Fruit fly (Drosophila melanogaster) whole organism, embryonic: ENCODE data around the gene CG10996.

Source experiments
- Aef1 ChIP-seq: fragments of 200-800 bp; sonication (Bioruptor generic); IDR thresholded peaks from 3 replicates; pipeline ENCODE4 v1.3.6; 2022; ENCODE audit warnings: missing biosample characterization, missing genetic modification characterization
- BtbVII ChIP-seq: fragments of 200-800 bp; sonication (Bioruptor generic); optimal IDR thresholded peaks from 3 replicates; lab custom pipeline; 2017; ENCODE audit warnings: missing biosample characterization, mild to moderate bottlenecking, missing genetic modification characterization
- CG12104 ChIP-seq: fragments of 200-800 bp; sonication (Bioruptor generic); optimal IDR thresholded peaks from 3 replicates; lab custom pipeline; 2016; ENCODE audit warnings: missing biosample characterization, missing genetic modification characterization
- CG14441 ChIP-seq: fragments of 200-800 bp; sonication (Bioruptor generic); IDR thresholded peaks from 2 replicates; pipeline ENCODE4 v1.3.6; 2022; ENCODE audit warnings: missing biosample characterization, missing genetic modification characterization
- CG1529 ChIP-seq: fragments of 200-800 bp; sonication (Bioruptor generic); optimal IDR thresholded peaks from 3 replicates; lab custom pipeline; 2018; ENCODE audit warnings: missing biosample characterization, missing genetic modification characterization
- CG15479 ChIP-seq: fragments of 200-800 bp; sonication (Bioruptor generic); optimal IDR thresholded peaks from 3 replicates; lab custom pipeline; 2019; ENCODE audit warnings: missing biosample characterization, mild to moderate bottlenecking, missing genetic modification characterization, moderate library complexity
- CG15514 ChIP-seq: fragments of 200-800 bp; sonication (Bioruptor generic); optimal IDR thresholded peaks from 3 replicates; lab custom pipeline; 2017; ENCODE audit warnings: missing biosample characterization, missing genetic modification characterization, mild to moderate bottlenecking, moderate library complexity, missing genetic modification reagents
- CG17361 ChIP-seq: fragments of 200-800 bp; sonication (Bioruptor generic); IDR thresholded peaks from 3 replicates; pipeline ENCODE4 v1.3.6; 2022; ENCODE audit warnings: missing biosample characterization, missing genetic modification characterization
- CG2199 ChIP-seq: fragments of 200-800 bp; sonication (Bioruptor generic); IDR thresholded peaks from 3 replicates; pipeline ENCODE4 v1.3.6; 2022; ENCODE audit warnings: missing biosample characterization, missing genetic modification characterization
- CG2202 ChIP-seq: fragments of 200-800 bp; sonication (Bioruptor generic); optimal IDR thresholded peaks from 2 replicates; lab custom pipeline; 2018; ENCODE audit warnings: missing biosample characterization, mild to moderate bottlenecking, missing genetic modification characterization
- CG31441 ChIP-seq: fragments of 200-800 bp; sonication (Bioruptor generic); IDR thresholded peaks from 2 replicates; pipeline ENCODE4 v1.3.6; 2022; ENCODE audit warnings: missing biosample characterization, missing genetic modification characterization
- CG3847 ChIP-seq: fragments of 200-800 bp; sonication (Bioruptor generic); IDR thresholded peaks from 2 replicates; pipeline ENCODE4 v1.3.6; 2022; ENCODE audit warnings: missing biosample characterization, missing genetic modification characterization
- CG42726 ChIP-seq: fragments of 200-800 bp; sonication (Bioruptor generic); IDR thresholded peaks from 2 replicates; pipeline ENCODE4 v1.3.6; 2022; ENCODE audit warnings: missing biosample characterization, missing genetic modification characterization; ENCODE audit not compliant: partially characterized antibody
- CG4282 ChIP-seq: fragments of 200-800 bp; sonication (Bioruptor generic); optimal IDR thresholded peaks from 2 replicates; lab custom pipeline; 2016; ENCODE audit warnings: missing biosample characterization, missing genetic modification characterization
- CG5245 ChIP-seq: fragments of 200-800 bp; sonication (Bioruptor generic); optimal IDR thresholded peaks from 3 replicates; lab custom pipeline; 2016; ENCODE audit warnings: missing biosample characterization, missing genetic modification characterization
- CG6272 ChIP-seq: fragments of 200-800 bp; sonication (Bioruptor generic); IDR thresholded peaks from 2 replicates; pipeline ENCODE4 v1.3.6; 2022; ENCODE audit warnings: missing biosample characterization, missing genetic modification characterization
- CG7271 ChIP-seq: fragments of 200-800 bp; sonication (Bioruptor generic); optimal IDR thresholded peaks from 2 replicates; lab custom pipeline; 2018; ENCODE audit warnings: missing biosample characterization, mild to moderate bottlenecking, missing genetic modification characterization, moderate library complexity
- CG8281 ChIP-seq: fragments of 200-800 bp; sonication (Bioruptor generic); optimal IDR thresholded peaks from 2 replicates; lab custom pipeline; 2018; ENCODE audit warnings: missing biosample characterization, mild to moderate bottlenecking, missing genetic modification characterization, moderate library complexity
- CG9932 ChIP-seq: fragments of 200-800 bp; sonication (Bioruptor generic); IDR thresholded peaks from 2 replicates; pipeline ENCODE4 v1.3.6; 2022; ENCODE audit warnings: missing biosample characterization, missing genetic modification characterization
- Dp ChIP-seq: fragments of 200-800 bp; sonication (Bioruptor generic); optimal IDR thresholded peaks from 2 replicates; lab custom pipeline; 2018; ENCODE audit warnings: missing biosample characterization, mild to moderate bottlenecking, missing genetic modification characterization, moderate library complexity
- E2f1 ChIP-seq: fragments of 200-800 bp; sonication (Bioruptor generic); IDR thresholded peaks from 2 replicates; pipeline ENCODE4 v1.3.6; 2022; ENCODE audit warnings: missing biosample characterization, missing genetic modification characterization
- Elba2 ChIP-seq: fragments of 200-800 bp; sonication (Bioruptor generic); optimal IDR thresholded peaks from 3 replicates; lab custom pipeline; 2016; ENCODE audit warnings: missing biosample characterization, missing genetic modification characterization
- H2.0 ChIP-seq: fragments of 200-800 bp; sonication (Bioruptor generic); IDR thresholded peaks from 2 replicates; pipeline ENCODE4 v1.3.6; 2022; ENCODE audit warnings: missing biosample characterization, missing genetic modification characterization
- HmgZ ChIP-seq: fragments of 200-800 bp; sonication (Bioruptor generic); optimal IDR thresholded peaks from 2 replicates; lab custom pipeline; 2018; ENCODE audit warnings: missing biosample characterization, mild to moderate bottlenecking, missing genetic modification characterization
- Hsf ChIP-seq: fragments of 200-800 bp; sonication (Bioruptor generic); optimal IDR thresholded peaks from 3 replicates; lab custom pipeline; 2016; ENCODE audit warnings: missing biosample characterization, missing genetic modification characterization
- Med ChIP-seq: fragments of 200-800 bp; sonication (Bioruptor generic); peaks from one replicate; lab custom pipeline; 2016; ENCODE audit warnings: missing biosample characterization, missing genetic modification characterization, mild to moderate bottlenecking, inconsistent platforms, moderate library complexity
- Myb ChIP-seq: fragments of 200-800 bp; sonication (Bioruptor generic); optimal IDR thresholded peaks from 2 replicates; lab custom pipeline; 2016; ENCODE audit warnings: missing biosample characterization, missing genetic modification characterization
- NC2α ChIP-seq: fragments of 200-800 bp; sonication (Bioruptor generic); optimal IDR thresholded peaks from 2 replicates; lab custom pipeline; 2016; ENCODE audit warnings: missing biosample characterization, missing genetic modification characterization
- Neu2 ChIP-seq: fragments of 200-800 bp; sonication (Bioruptor generic); optimal IDR thresholded peaks from 3 replicates; lab custom pipeline; 2016; ENCODE audit warnings: missing biosample characterization, missing genetic modification characterization, borderline replicate concordance
- NfI ChIP-seq: fragments of 200-800 bp; sonication (Bioruptor generic); optimal IDR thresholded peaks from 3 replicates; lab custom pipeline; 2018; ENCODE audit warnings: missing biosample characterization, mild to moderate bottlenecking, missing genetic modification characterization, moderate library complexity
- Rfx ChIP-seq: fragments of 200-800 bp; sonication (Bioruptor generic); IDR thresholded peaks from 2 replicates; pipeline ENCODE4 v1.3.6; 2022; ENCODE audit warnings: missing biosample characterization, missing genetic modification characterization
- Spps ChIP-seq: fragments of 200-800 bp; sonication (Bioruptor generic); optimal IDR thresholded peaks from 2 replicates; lab custom pipeline; 2018; ENCODE audit warnings: missing biosample characterization, mild to moderate bottlenecking, missing genetic modification characterization
- Tbp ChIP-seq: fragments of >200 bp; optimal IDR thresholded peaks from 2 replicates; lab custom pipeline; 2018; ENCODE audit warnings: missing biosample characterization, missing genetic modification characterization
- ase ChIP-seq: fragments of 200-800 bp; sonication (Bioruptor generic); IDR thresholded peaks from 3 replicates; pipeline ENCODE4 v1.3.6; 2022; ENCODE audit warnings: missing biosample characterization, missing genetic modification characterization
- az2 ChIP-seq: fragments of 200-800 bp; sonication (Bioruptor generic); optimal IDR thresholded peaks from 3 replicates; lab custom pipeline; 2016; ENCODE audit warnings: missing biosample characterization, missing genetic modification characterization
- chn ChIP-seq: fragments of 200-800 bp; sonication (Bioruptor generic); optimal IDR thresholded peaks from 2 replicates; lab custom pipeline; 2016; ENCODE audit warnings: missing biosample characterization, missing genetic modification characterization
- dm ChIP-seq: fragments of 200-800 bp; sonication (Bioruptor generic); optimal IDR thresholded peaks from 3 replicates; lab custom pipeline; 2016; ENCODE audit warnings: missing biosample characterization, missing genetic modification characterization
- dmrt99B ChIP-seq: fragments of 200-800 bp; sonication (Bioruptor generic); optimal IDR thresholded peaks from 2 replicates; lab custom pipeline; 2018; ENCODE audit warnings: missing biosample characterization, mild to moderate bottlenecking, missing genetic modification characterization, moderate library complexity
- dysf ChIP-seq: fragments of 200-800 bp; sonication (Bioruptor generic); IDR thresholded peaks from 3 replicates; pipeline ENCODE4 v1.3.6; 2022; ENCODE audit warnings: missing biosample characterization, missing genetic modification characterization
- gcm2 ChIP-seq: fragments of 200-800 bp; sonication (Bioruptor generic); optimal IDR thresholded peaks from 2 replicates; lab custom pipeline; 2016; ENCODE audit warnings: missing biosample characterization, missing genetic modification characterization
- gfzf ChIP-seq: fragments of 200-800 bp; sonication (Bioruptor generic); optimal IDR thresholded peaks from 2 replicates; lab custom pipeline; 2016; ENCODE audit warnings: missing biosample characterization, mild to moderate bottlenecking, missing genetic modification characterization, moderate library complexity
- gro ChIP-seq: fragments of 200-800 bp; sonication (Bioruptor generic); optimal IDR thresholded peaks from 2 replicates; lab custom pipeline; 2016; ENCODE audit warnings: missing biosample characterization, missing genetic modification characterization
- lov ChIP-seq, 2 experiments: fragments of 200-800 bp in 1 of 2; fragments of >200 bp in 1 of 2; sonication (Bioruptor generic) in 1 of 2; IDR thresholded peaks in 1 of 2; optimal IDR thresholded peaks in 1 of 2; 2 replicates in 1 of 2; 3 replicates in 1 of 2; pipeline versions ENCODE4 v1.3.6 to Lab custom; 2017 to 2022; ENCODE audit warnings: missing biosample characterization in 1 of 2, missing genetic modification characterization in 1 of 2
- mam ChIP-seq: fragments of 200-800 bp; sonication (Bioruptor generic); optimal IDR thresholded peaks from 3 replicates; lab custom pipeline; 2016; ENCODE audit warnings: missing biosample characterization, missing genetic modification characterization
- pan ChIP-seq, 4 experiments: fragments of >200 bp in 3 of 4; fragments of 200-800 bp in 1 of 4; sonication (Bioruptor generic) in 1 of 4; optimal IDR thresholded peaks in 3 of 4; IDR thresholded peaks in 1 of 4; 2 replicates each; pipeline versions ENCODE4 v1.3.6 to Lab custom; 2017 to 2022; ENCODE audit warnings: missing biosample characterization in 2 of 4, missing genetic modification characterization in 2 of 4, mixed read lengths in 1 of 4
- repo ChIP-seq: fragments of 200-800 bp; sonication (Bioruptor generic); optimal IDR thresholded peaks from 2 replicates; lab custom pipeline; 2016; ENCODE audit warnings: missing biosample characterization, missing genetic modification characterization
- sd ChIP-seq: fragments of 200-800 bp; sonication (Bioruptor generic); optimal IDR thresholded peaks from 3 replicates; lab custom pipeline; 2018; ENCODE audit warnings: missing biosample characterization, mild to moderate bottlenecking, missing genetic modification characterization, moderate library complexity
- sens ChIP-seq: fragments of 200-800 bp; sonication (Bioruptor generic); peaks from one replicate; lab custom pipeline; 2016; ENCODE audit warnings: missing biosample characterization, missing genetic modification characterization
- tin ChIP-seq: fragments of 200-800 bp; sonication (Bioruptor generic); optimal IDR thresholded peaks from 3 replicates; lab custom pipeline; 2016; ENCODE audit warnings: missing biosample characterization, missing genetic modification characterization
- toy ChIP-seq: fragments of 200-800 bp; sonication (Bioruptor generic); IDR thresholded peaks from 2 replicates; pipeline ENCODE4 v1.3.6; 2022; ENCODE audit warnings: missing biosample characterization, missing genetic modification characterization
- vfl ChIP-seq: fragments of 200-800 bp; sonication (Bioruptor generic); optimal IDR thresholded peaks from 2 replicates; lab custom pipeline; 2016; ENCODE audit warnings: missing biosample characterization, missing genetic modification characterization
- yki ChIP-seq: fragments of >200 bp; optimal IDR thresholded peaks from 3 replicates; lab custom pipeline; 2018

Gene CG10996

DNA sequence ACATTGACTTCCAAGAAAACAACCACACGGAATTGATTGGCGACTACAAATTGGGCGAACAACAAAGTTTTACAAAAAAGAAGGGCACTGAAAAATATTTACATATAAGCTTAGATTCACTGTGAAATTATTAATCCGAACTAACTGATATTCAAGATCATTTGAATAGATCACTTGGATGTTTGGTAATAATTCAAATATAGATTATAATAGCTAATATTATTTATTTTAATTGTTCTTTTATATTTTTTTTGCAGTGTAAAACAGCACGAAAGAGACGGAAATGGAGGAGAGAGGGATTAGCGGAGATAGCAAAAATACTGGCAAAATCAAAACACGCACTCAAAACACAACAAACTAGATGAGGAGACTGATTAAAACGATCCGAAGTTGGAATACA lies 40.8 kb upstream of the CG10996 start (continued):
- no peak for TF ChIP-seq CG31441
- TF ChIP-seq CG2202 (tag; lab: Kevin White, UChicago) = no peak
- TF ChIP-seq Neu2 (GFP tag; lab: Kevin White, UChicago) = no peak
- no peak for TF ChIP-seq CG15479 (GFP tag; lab: Kevin White, UChicago)
- peak; percentile 39; the same call in 1 of the 2 replicates for TF ChIP-seq Rfx (GFP tag; lab: Robert Waterston, UW)
- no peak for TF ChIP-seq CG6272
- no peak for TF ChIP-seq CG14441
- TF ChIP-seq tin (GFP tag; lab: Kevin White, UChicago) = no peak
- no peak for TF ChIP-seq yki (lab: Kevin White, UChicago)
- TF ChIP-seq CG12104 (GFP tag; lab: Kevin White, UChicago) = no peak
- no peak for TF ChIP-seq CG17361 (GFP tag; lab: Robert Waterston, UW)
- peak; percentile 28; the same call in 2 of the 3 replicates for TF ChIP-seq Aef1 (GFP tag; lab: Robert Waterston, UW)
- no peak for TF ChIP-seq gro
- no peak for TF ChIP-seq Hsf (GFP tag; lab: Kevin White, UChicago)
- TF ChIP-seq NfI = no peak
- peak; percentile 34 for TF ChIP-seq dmrt99B
- no peak for TF ChIP-seq Myb (GFP tag; lab: Kevin White, UChicago)
- TF ChIP-seq HmgZ (tag; lab: Kevin White, UChicago) = no peak
- no peak for TF ChIP-seq CG15514 (GFP tag; lab: Kevin White, UChicago)
- no peak for TF ChIP-seq Spps (tag; lab: Kevin White, UChicago)
- TF ChIP-seq gfzf (GFP tag; lab: Kevin White, UChicago) = no peak
- TF ChIP-seq NC2α (GFP tag; lab: Kevin White, UChicago) = no peak
- peak; percentile 8; the same call in 1 of the 2 replicates for TF ChIP-seq CG9932 (GFP tag; lab: Robert Waterston, UW)
- no peak for TF ChIP-seq BtbVII
- no peak for TF ChIP-seq E2f1 (GFP tag; lab: Robert Waterston, UW)
- TF ChIP-seq sd (tag; lab: Kevin White, UChicago) = no peak
- no peak for TF ChIP-seq CG8281 (tag; lab: Kevin White, UChicago)
- TF ChIP-seq dm (GFP tag; lab: Kevin White, UChicago) = no peak
- no peak for TF ChIP-seq CG4282 (GFP tag; lab: Kevin White, UChicago)
- no peak for TF ChIP-seq CG2199 (GFP tag; lab: Robert Waterston, UW)
- TF ChIP-seq CG5245 (GFP tag; lab: Kevin White, UChicago) = no peak
- no peak for TF ChIP-seq Med (GFP tag; lab: Kevin White, UChicago)
- no peak for TF ChIP-seq ase
- TF ChIP-seq sens = no peak
- TF ChIP-seq Elba2 (GFP tag; lab: Kevin White, UChicago) = no peak
- no peak for TF ChIP-seq chn (GFP tag; lab: Kevin White, UChicago)
- no peak for TF ChIP-seq vfl (GFP tag; lab: Kevin White, UChicago)
- TF ChIP-seq Dp = no peak
- TF ChIP-seq CG3847 = no peak
- TF ChIP-seq dysf (GFP tag; lab: Robert Waterston, UW) = peak; percentile 29; the same call in 1 of the 3 replicates
- no peak for TF ChIP-seq CG42726 (GFP tag; lab: Robert Waterston, UW)
- no peak for TF ChIP-seq CG7271 (tag; lab: Kevin White, UChicago)
- no peak for TF ChIP-seq gcm2 (GFP tag; lab: Kevin White, UChicago)
- no peak for TF ChIP-seq repo
- no peak for TF ChIP-seq lov (optimal IDR thresholded peaks at IDR 0.05; lab: Kevin White, UChicago)
- no peak for TF ChIP-seq lov (GFP tag; IDR thresholded peaks at IDR 0.05; lab: Robert Waterston, UW)
- TF ChIP-seq CG1529 = no peak
- TF ChIP-seq H2.0 = no peak
- no peak for TF ChIP-seq Tbp (GFP tag; lab: Kevin White, UChicago)
- TF ChIP-seq toy (GFP tag; lab: Robert Waterston, UW) = no peak
- TF ChIP-seq az2 = no peak
- no peak for TF ChIP-seq mam
- TF ChIP-seq pan (optimal IDR thresholded peaks at IDR 0.05; lab: Kevin White, UChicago) = no peak
- peak in 1 of 2 experiments; percentile 45 for TF ChIP-seq pan (GFP tag; optimal IDR thresholded peaks at IDR 0.05 in 1 of 2, IDR thresholded peaks at IDR 0.05 in 1 of 2)
